Worm (Caenorhabditis elegans) whole organism, L2 larva: ENCODE results near the gene Y62F5A.9.

Experiments
- ceh-16 ChIP-seq: fragments of 150-350 bp; optimal IDR thresholded peaks from 2 replicates; lab custom pipeline; 2014; ENCODE audit warnings: missing biosample characterization, missing genetic modification characterization
- egl-27 ChIP-seq: sonication (generic microtip); optimal IDR thresholded peaks from 3 replicates; lab custom pipeline; 2017; ENCODE audit warnings: missing biosample characterization, missing genetic modification reagents, missing genetic modification characterization
- elt-1 ChIP-seq: fragments of 150-350 bp; optimal IDR thresholded peaks from 2 replicates; lab custom pipeline; 2014; ENCODE audit warnings: missing biosample characterization, missing genetic modification characterization
- lin-13 ChIP-seq: fragments of 150-350 bp; optimal IDR thresholded peaks from 2 replicates; lab custom pipeline; 2014; ENCODE audit warnings: missing biosample characterization, missing genetic modification reagents, missing genetic modification characterization
- mab-5 ChIP-seq: fragments of 150-350 bp; optimal IDR thresholded peaks from 2 replicates; lab custom pipeline; 2014; ENCODE audit warnings: missing biosample characterization, missing genetic modification characterization
- nhr-11 ChIP-seq: fragments of 150-350 bp; optimal IDR thresholded peaks from 2 replicates; lab custom pipeline; 2014; ENCODE audit warnings: missing biosample characterization, missing genetic modification characterization
- nhr-12 ChIP-seq: fragments of 150-350 bp; optimal IDR thresholded peaks from 2 replicates; lab custom pipeline; 2014; ENCODE audit warnings: missing biosample characterization, missing genetic modification characterization
- nhr-237 ChIP-seq: fragments of 150-350 bp; optimal IDR thresholded peaks from 2 replicates; lab custom pipeline; 2014; ENCODE audit warnings: missing biosample characterization, missing genetic modification characterization
- nhr-6 ChIP-seq: fragments of 150-350 bp; optimal IDR thresholded peaks from 2 replicates; lab custom pipeline; 2014; ENCODE audit warnings: missing biosample characterization, missing genetic modification characterization
- nhr-77 ChIP-seq: fragments of 150-350 bp; optimal IDR thresholded peaks from 2 replicates; lab custom pipeline; 2014; ENCODE audit warnings: missing biosample characterization, missing genetic modification characterization
- peb-1 ChIP-seq: fragments of 150-350 bp; optimal IDR thresholded peaks from 2 replicates; lab custom pipeline; 2014; ENCODE audit warnings: missing biosample characterization, missing genetic modification characterization
- unc-39 ChIP-seq: fragments of 150-350 bp; optimal IDR thresholded peaks from 2 replicates; lab custom pipeline; 2014; ENCODE audit warnings: missing biosample characterization, missing genetic modification characterization
- ztf-4 ChIP-seq: fragments of 150-350 bp; optimal IDR thresholded peaks from 2 replicates; lab custom pipeline; 2014; ENCODE audit warnings: missing biosample characterization, missing genetic modification characterization

ce11 chrII:11568670-11569069 is 30.0 kb upstream of the Y62F5A.9 start:
- TF ChIP-seq elt-1 (tag; lab: Kevin White, UChicago) (no peak), nhr-77 (tag; lab: Kevin White, UChicago) (no peak), egl-27 (tag; lab: Kevin White, UChicago) (no peak), ztf-4 (tag; lab: Kevin White, UChicago) (no peak), nhr-12 (tag; lab: Kevin White, UChicago) (no peak), nhr-11 (no peak), lin-13 (GFP tag; lab: Kevin White, UChicago) (no peak), mab-5 (tag; lab: Kevin White, UChicago) (no peak), nhr-237 (tag; lab: Kevin White, UChicago) (no peak), ceh-16 (tag; lab: Kevin White, UChicago) (no peak), unc-39 (tag; lab: Kevin White, UChicago) (no peak), peb-1 (tag; lab: Kevin White, UChicago) (no peak), nhr-6 (tag; lab: Kevin White, UChicago) (no peak)
